Worm (Caenorhabditis elegans): Measurements from ENCODE around the gene gei-13.
A peak's percentile ranks its signal among the peaks of the same experiment; 100 is the strongest.

Gene gei-13

ce11 chrIII:9655802-9656201 lies 18.9 kb upstream of the gei-13 start, which contains the start of gene C15H7.4:
TSS of gene C15H7.4 (minus strand) at chrIII:9655902.
- TF ChIP-seq ceh-16 (tag; optimal IDR thresholded peaks at IDR 0.05) (no peak), nfya-1 (tag; optimal IDR thresholded peaks at IDR 0.05; ENCODE audit: insufficient read depth) (no peak)

- TF ChIP-seq egl-5 (tag; optimal IDR thresholded peaks at IDR 0.05) (no peak), nhr-76 (tag; optimal IDR thresholded peaks at IDR 0.05) (no peak), ceh-28 (tag; optimal IDR thresholded peaks at IDR 0.05) (no peak), mdl-1 (tag; optimal IDR thresholded peaks at IDR 0.05) (no peak), nhr-23 (tag; optimal IDR thresholded peaks at IDR 0.05) (no peak), skn-1 (tag; optimal IDR thresholded peaks at IDR 0.05) (no peak), nhr-25 (tag; optimal IDR thresholded peaks at IDR 0.05) (no peak), nhr-237 (tag; optimal IDR thresholded peaks at IDR 0.05) (no peak)
Observed at ce11 chrIII:9651871-9652270, 15.0 kb upstream of the gei-13 start, which contains the start of gene C15H7.3. TSS of gene C15H7.3 (minus strand) at chrIII:9651971.

- TF ChIP-seq elt-3 (tag; optimal IDR thresholded peaks at IDR 0.05) (no peak), mdl-1 (tag; optimal IDR thresholded peaks at IDR 0.05) (no peak), nhr-23 (tag; optimal IDR thresholded peaks at IDR 0.05) (peak; percentile 84), ZK546.5 (tag; optimal IDR thresholded peaks at IDR 0.05) (no peak), lin-39 (tag; optimal IDR thresholded peaks at IDR 0.05) (no peak), nhr-11 (tag; optimal IDR thresholded peaks at IDR 0.05) (no peak), nhr-67 (tag; optimal IDR thresholded peaks at IDR 0.05) (no peak), nhr-12 (tag; optimal IDR thresholded peaks at IDR 0.05) (no peak), pha-4 (tag; optimal IDR thresholded peaks at IDR 0.05) (no peak), mml-1 (tag; optimal IDR thresholded peaks at IDR 0.05) (no peak), egl-27 (tag; optimal IDR thresholded peaks at IDR 0.05) (no peak), fos-1 (tag; optimal IDR thresholded peaks at IDR 0.05) (no peak), hmg-11 (tag; optimal IDR thresholded peaks at IDR 0.05) (no peak), nhr-43 (tag; optimal IDR thresholded peaks at IDR 0.05; ENCODE audit: poor library complexity, severe bottlenecking) (peak; percentile 66), nhr-25 (tag; optimal IDR thresholded peaks at IDR 0.05) (peak; percentile 10), jun-1 (tag; optimal IDR thresholded peaks at IDR 0.05) (no peak)
Observed at ce11 chrIII:9646440-9647021, 9.6 kb upstream of the gei-13 start.

ce11 chrIII:9645099-9645498 lies 8.2 kb upstream of the gei-13 start:
- TF ChIP-seq nhr-237 (tag; optimal IDR thresholded peaks at IDR 0.05) (no peak), pqm-1 (tag; optimal IDR thresholded peaks at IDR 0.05) (no peak), hmg-11 (tag; optimal IDR thresholded peaks at IDR 0.05) (no peak), ceh-82 (tag; optimal IDR thresholded peaks at IDR 0.05) (no peak), nhr-23 (tag; optimal IDR thresholded peaks at IDR 0.05) (peak; percentile 59), elt-3 (tag; optimal IDR thresholded peaks at IDR 0.05) (peak in 1 of 3 experiments; percentile 66), ztf-11 (tag; optimal IDR thresholded peaks at IDR 0.05) (no peak), elt-2 (tag; optimal IDR thresholded peaks at IDR 0.05) (no peak), egl-5 (tag; optimal IDR thresholded peaks at IDR 0.05) (no peak), nhr-67 (tag; optimal IDR thresholded peaks at IDR 0.05) (no peak), aly-2 (tag; optimal IDR thresholded peaks at IDR 0.05) (no peak), lin-39 (tag; optimal IDR thresholded peaks at IDR 0.05) (no peak), skn-1 (tag; optimal IDR thresholded peaks at IDR 0.05) (no peak), ceh-9 (tag; optimal IDR thresholded peaks at IDR 0.05) (no peak), jun-1 (tag; optimal IDR thresholded peaks at IDR 0.05) (no peak)

ce11 chrIII:9642110-9642509 lies 5.2 kb upstream of the gei-13 start:
- TF ChIP-seq ztf-11 (tag; optimal IDR thresholded peaks at IDR 0.05) (no peak), nhr-23 (tag; optimal IDR thresholded peaks at IDR 0.05) (peak; percentile 16), lin-39 (tag; optimal IDR thresholded peaks at IDR 0.05) (no peak), nhr-43 (tag; optimal IDR thresholded peaks at IDR 0.05; ENCODE audit: poor library complexity, severe bottlenecking) (no peak), elt-1 (tag; optimal IDR thresholded peaks at IDR 0.05) (no peak), ZK546.5 (tag; optimal IDR thresholded peaks at IDR 0.05) (no peak)
